Fruit fly (Drosophila melanogaster): Measurements from ENCODE around the gene CG31668.

DNA sequence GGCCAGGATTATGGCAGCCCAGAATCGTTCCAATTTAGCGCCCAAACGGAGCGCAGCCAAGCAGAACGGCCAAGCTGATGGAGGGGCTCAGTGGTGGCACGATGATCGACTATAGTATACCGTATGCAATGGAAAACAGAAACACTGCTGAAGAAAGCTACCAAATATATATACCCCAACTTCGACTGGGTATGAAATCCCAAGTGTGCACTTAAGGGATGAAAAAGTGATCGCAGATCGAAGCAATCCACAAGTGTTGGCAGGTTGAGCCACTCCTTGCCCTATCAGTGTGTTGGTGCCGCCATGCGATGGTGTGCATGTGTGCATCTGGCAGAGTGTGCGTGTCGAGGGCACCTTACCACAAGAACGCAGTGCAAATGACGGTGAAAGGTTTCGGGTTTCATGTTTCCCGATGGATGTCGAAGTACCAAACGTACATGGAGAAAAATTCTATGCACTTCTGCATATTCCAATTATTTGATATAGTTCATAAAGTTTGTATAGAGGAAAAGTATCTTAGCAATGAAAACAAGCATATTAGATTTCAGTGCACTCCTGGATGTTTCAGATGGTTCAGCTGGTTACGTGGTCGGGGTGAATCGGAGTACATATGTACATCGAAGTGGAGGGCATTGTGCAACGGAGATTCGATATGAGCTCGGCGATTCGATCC, 23.9 kb downstream of the CG31668 start:
- TF ChIP-seq psq (optimal IDR thresholded peaks at IDR 0.05) (no peak), ttk (optimal IDR thresholded peaks at IDR 0.05) (no peak), h (optimal IDR thresholded peaks at IDR 0.05) (no peak), insv (optimal IDR thresholded peaks at IDR 0.05) (no peak), Sin3A (optimal IDR thresholded peaks at IDR 0.05) (no peak)
